Fruit fly (Drosophila melanogaster) whole organism, prepupa: ENCODE measurements around the gene Mgat4a.

Source experiments
- CG11294 ChIP-seq: fragments of 200-800 bp; sonication (Bioruptor generic); IDR thresholded peaks from 2 replicates; pipeline ENCODE4 v1.3.6; 2022; ENCODE audit warnings: missing biosample characterization, missing genetic modification characterization
- CG11762 ChIP-seq: fragments of 200-800 bp; sonication (Bioruptor generic); optimal IDR thresholded peaks from 3 replicates; lab custom pipeline; 2016; ENCODE audit warnings: missing biosample characterization, missing genetic modification characterization; ENCODE audit not compliant: insufficient read depth
- CG11902 ChIP-seq: fragments of 200-800 bp; sonication (Bioruptor generic); optimal IDR thresholded peaks from 3 replicates; lab custom pipeline; 2016; ENCODE audit warnings: missing biosample characterization, missing genetic modification characterization
- CG15336 ChIP-seq: fragments of 200-800 bp; sonication (Bioruptor generic); IDR thresholded peaks from 2 replicates; pipeline ENCODE4 v1.3.6; 2022; ENCODE audit warnings: missing biosample characterization, missing genetic modification characterization
- CG1621 ChIP-seq: fragments of 200-800 bp; sonication (Bioruptor generic); optimal IDR thresholded peaks from 3 replicates; lab custom pipeline; 2018; ENCODE audit warnings: missing biosample characterization, mild to moderate bottlenecking, missing genetic modification characterization
- CG16779 ChIP-seq: fragments of 200-800 bp; sonication (Bioruptor generic); optimal IDR thresholded peaks from 3 replicates; lab custom pipeline; 2017; ENCODE audit warnings: missing biosample characterization, mild to moderate bottlenecking, missing genetic modification characterization
- CG3032 ChIP-seq: fragments of 200-800 bp; optimal IDR thresholded peaks from 2 replicates; lab custom pipeline; 2019; ENCODE audit warnings: missing biosample characterization, mild to moderate bottlenecking, missing genetic modification characterization, moderate library complexity
- CG31627 ChIP-seq: fragments of 200-800 bp; sonication (Bioruptor generic); optimal IDR thresholded peaks from 3 replicates; lab custom pipeline; 2016; ENCODE audit warnings: missing biosample characterization, missing genetic modification characterization
- CG34406 ChIP-seq: fragments of 200-800 bp; sonication (Bioruptor generic); optimal IDR thresholded peaks from 3 replicates; lab custom pipeline; 2016; ENCODE audit warnings: missing biosample characterization, missing genetic modification characterization
- CG3919 ChIP-seq: fragments of 200-800 bp; sonication (Bioruptor generic); optimal IDR thresholded peaks from 3 replicates; lab custom pipeline; 2016; ENCODE audit warnings: missing biosample characterization, missing genetic modification characterization
- CG6163 ChIP-seq: fragments of 200-800 bp; sonication (Bioruptor generic); IDR thresholded peaks from 3 replicates; pipeline ENCODE4 v1.3.6; 2022; ENCODE audit warnings: missing biosample characterization, missing genetic modification characterization
- CG6276 ChIP-seq: fragments of 200-800 bp; sonication (Bioruptor generic); optimal IDR thresholded peaks from 2 replicates; lab custom pipeline; 2017; ENCODE audit warnings: missing biosample characterization, mild to moderate bottlenecking, missing genetic modification characterization
- CG6792 ChIP-seq: fragments of 200-800 bp; sonication (Bioruptor generic); optimal IDR thresholded peaks from 3 replicates; lab custom pipeline; 2016; ENCODE audit warnings: missing biosample characterization, missing genetic modification characterization
- CG6808 ChIP-seq: fragments of 200-800 bp; sonication (Bioruptor generic); optimal IDR thresholded peaks from 3 replicates; lab custom pipeline; 2017; ENCODE audit warnings: missing biosample characterization, missing genetic modification characterization, mild to moderate bottlenecking, moderate library complexity, missing genetic modification reagents
- CG6854 ChIP-seq: fragments of 200-800 bp; sonication (Bioruptor generic); optimal IDR thresholded peaks from 2 replicates; lab custom pipeline; 2017; ENCODE audit warnings: missing biosample characterization, mild to moderate bottlenecking, missing genetic modification characterization
- CG8319 ChIP-seq: fragments of 200-800 bp; sonication (Bioruptor generic); optimal IDR thresholded peaks from 3 replicates; lab custom pipeline; 2016; ENCODE audit warnings: missing biosample characterization, missing genetic modification characterization
- Eip75B ChIP-seq: fragments of 200-800 bp; sonication (Bioruptor generic); optimal IDR thresholded peaks from 3 replicates; lab custom pipeline; 2016; ENCODE audit warnings: missing biosample characterization, missing genetic modification characterization
- Eip78C ChIP-seq: fragments of 200-800 bp; sonication (Bioruptor generic); peaks from one replicate; lab custom pipeline; 2016; ENCODE audit warnings: missing biosample characterization, missing genetic modification characterization
- Eip93F ChIP-seq: fragments of 200-800 bp; sonication (Bioruptor generic); optimal IDR thresholded peaks from 2 replicates; lab custom pipeline; 2016; ENCODE audit warnings: missing biosample characterization, mild to moderate bottlenecking, missing genetic modification characterization
- Ets21C ChIP-seq: fragments of 200-800 bp; sonication (Bioruptor generic); optimal IDR thresholded peaks from 3 replicates; lab custom pipeline; 2016; ENCODE audit warnings: missing biosample characterization, missing genetic modification characterization
- Gug ChIP-seq: fragments of 200-800 bp; sonication (Bioruptor generic); IDR thresholded peaks from 2 replicates; pipeline ENCODE4 v1.3.6; 2022; ENCODE audit warnings: missing biosample characterization, missing genetic modification characterization
- Met ChIP-seq: fragments of 200-800 bp; sonication (Bioruptor generic); optimal IDR thresholded peaks from 3 replicates; lab custom pipeline; 2016; ENCODE audit warnings: missing biosample characterization, missing genetic modification characterization
- OdsH ChIP-seq: fragments of 200-800 bp; sonication (Bioruptor generic); optimal IDR thresholded peaks from 3 replicates; lab custom pipeline; 2016; ENCODE audit warnings: missing biosample characterization, missing genetic modification characterization
- Smox ChIP-seq: fragments of 200-800 bp; sonication (Bioruptor generic); optimal IDR thresholded peaks from 3 replicates; lab custom pipeline; 2016; ENCODE audit warnings: missing biosample characterization, missing genetic modification characterization
- Sox102F ChIP-seq: fragments of 200-800 bp; sonication (Bioruptor generic); optimal IDR thresholded peaks from 2 replicates; lab custom pipeline; 2016; ENCODE audit warnings: missing biosample characterization, mild to moderate bottlenecking, missing genetic modification characterization
- Sox14 ChIP-seq: fragments of 200-800 bp; sonication (Bioruptor generic); optimal IDR thresholded peaks from 3 replicates; lab custom pipeline; 2016; ENCODE audit warnings: missing biosample characterization, missing genetic modification characterization
- Sox15 ChIP-seq: fragments of 200-800 bp; sonication (Bioruptor generic); optimal IDR thresholded peaks from 3 replicates; lab custom pipeline; 2016; ENCODE audit warnings: missing biosample characterization, missing genetic modification characterization
- eg ChIP-seq: fragments of 200-800 bp; sonication (Bioruptor generic); IDR thresholded peaks from 3 replicates; pipeline ENCODE4 v1.3.6; 2022; ENCODE audit warnings: missing biosample characterization, missing genetic modification characterization
- fd59A ChIP-seq: fragments of 200-800 bp; sonication (Bioruptor generic); optimal IDR thresholded peaks from 2 replicates; lab custom pipeline; 2017; ENCODE audit warnings: missing biosample characterization, mild to moderate bottlenecking, missing genetic modification characterization, missing genetic modification reagents
- fkh ChIP-seq: fragments of 200-800 bp; sonication (Bioruptor generic); optimal IDR thresholded peaks from 3 replicates; lab custom pipeline; 2017; ENCODE audit warnings: missing biosample characterization, mild to moderate bottlenecking, missing genetic modification characterization, moderate library complexity
- lz ChIP-seq: fragments of 200-800 bp; sonication (Bioruptor generic); optimal IDR thresholded peaks from 3 replicates; lab custom pipeline; 2016; ENCODE audit warnings: missing biosample characterization, missing genetic modification characterization
- net ChIP-seq: fragments of 200-800 bp; sonication (Bioruptor generic); optimal IDR thresholded peaks from 3 replicates; lab custom pipeline; 2016; ENCODE audit warnings: missing biosample characterization, missing genetic modification characterization
- spab ChIP-seq: fragments of 200-800 bp; sonication (Bioruptor generic); optimal IDR thresholded peaks from 2 replicates; lab custom pipeline; 2017; ENCODE audit warnings: missing biosample characterization, mild to moderate bottlenecking, missing genetic modification characterization, missing genetic modification reagents
- ss ChIP-seq, 2 experiments: fragments of 200-800 bp; sonication (Bioruptor generic); optimal IDR thresholded peaks; 2 replicates in 1 of 2; 3 replicates in 1 of 2; lab custom pipeline; 2017 to 2018; ENCODE audit warnings: mild to moderate bottlenecking in 2 of 2, missing biosample characterization in 2 of 2, missing genetic modification characterization in 2 of 2, moderate library complexity in 1 of 2
- svp ChIP-seq: fragments of 200-800 bp; sonication (Bioruptor generic); peaks from one replicate; lab custom pipeline; 2016; ENCODE audit warnings: missing biosample characterization, missing genetic modification characterization
- vri ChIP-seq: fragments of 200-800 bp; sonication (Bioruptor generic); optimal IDR thresholded peaks from 3 replicates; lab custom pipeline; 2016; ENCODE audit warnings: missing biosample characterization, mild to moderate bottlenecking, missing genetic modification characterization

The Mgat4a gene

DNA sequence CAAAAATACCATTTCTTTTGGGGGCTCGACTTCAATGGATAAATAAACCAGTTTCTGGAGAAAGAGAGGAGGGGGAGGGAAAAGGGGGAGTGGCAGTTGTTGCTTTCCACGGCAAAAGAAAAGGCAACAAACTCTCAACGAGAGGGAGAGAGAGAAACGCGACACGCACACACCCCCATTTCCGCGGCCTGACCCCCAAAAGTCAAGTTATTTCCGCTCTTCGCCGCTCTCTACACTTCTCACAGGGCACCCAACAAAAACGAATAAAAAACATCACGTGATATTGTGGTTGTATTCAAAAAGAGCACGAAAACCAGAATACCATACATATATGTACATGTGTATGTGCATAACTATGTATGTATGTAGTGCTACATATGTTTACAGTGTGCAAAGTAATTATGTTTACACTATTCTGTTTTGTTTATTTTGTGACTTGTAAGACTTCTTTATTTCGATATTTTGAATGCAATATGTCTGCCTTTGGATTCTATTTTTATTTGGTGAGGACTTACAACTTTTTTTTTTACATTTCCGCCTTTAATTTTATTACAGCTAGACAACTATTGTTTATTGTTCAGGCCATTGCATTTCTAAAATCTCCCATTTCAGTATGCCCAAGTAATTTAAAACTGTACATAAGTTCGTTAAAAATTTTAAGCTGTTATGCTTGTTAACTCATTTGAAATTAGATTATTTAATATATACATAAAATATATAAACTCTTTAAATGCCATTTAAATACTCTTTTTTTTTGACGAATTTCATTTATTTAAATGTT lies 19.4 kb downstream of the Mgat4a start (continued):
- TF ChIP-seq CG31627 (GFP tag; lab: Kevin White, UChicago) (peak; percentile 57), CG34406 (GFP tag; lab: Kevin White, UChicago) (peak; percentile 72), Sox102F (GFP tag; lab: Kevin White, UChicago) (peak; percentile 38), CG1621 (tag; lab: Kevin White, UChicago) (peak; percentile 43), Met (GFP tag; lab: Kevin White, UChicago) (peak; percentile 61), fd59A (GFP tag; lab: Kevin White, UChicago) (no peak), Sox14 (peak; percentile 54), net (GFP tag; lab: Kevin White, UChicago) (peak; percentile 56), eg (GFP tag; lab: Robert Waterston, UW) (peak; percentile 68), spab (peak; percentile 40), Eip75B (GFP tag; lab: Kevin White, UChicago) (peak; percentile 62), CG8319 (GFP tag; lab: Kevin White, UChicago) (peak; percentile 55), Sox15 (GFP tag; lab: Kevin White, UChicago) (peak; percentile 53), CG3032 (tag; lab: Kevin White, UChicago) (peak; percentile 39), CG11294 (GFP tag; lab: Robert Waterston, UW) (no peak)
- TF ChIP-seq, all 60 proteins: peak for 52

DNA sequence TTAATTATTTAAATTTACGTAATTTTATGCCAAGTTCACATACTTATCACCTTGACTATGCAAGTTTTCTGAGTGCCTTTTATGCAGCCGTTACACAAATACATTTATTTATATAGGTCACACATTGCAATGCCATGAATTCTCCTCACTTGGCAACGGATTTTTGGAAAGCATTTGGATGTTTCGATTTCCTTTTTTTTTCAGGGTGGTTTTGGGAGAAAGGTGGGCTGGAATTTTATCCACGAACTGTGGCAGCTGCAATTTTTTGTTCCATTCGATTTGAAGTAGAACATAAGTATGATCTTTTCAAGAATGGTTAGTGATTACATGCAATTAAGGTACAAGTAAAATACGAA lies 20.0 kb downstream of the Mgat4a start:
- TF ChIP-seq CG6163 (GFP tag; lab: Robert Waterston, UW) (no peak), CG1621 (tag; lab: Kevin White, UChicago) (no peak), svp (GFP tag; lab: Kevin White, UChicago) (no peak), lz (GFP tag; lab: Kevin White, UChicago) (no peak), CG6808 (no peak), CG6276 (GFP tag; lab: Kevin White, UChicago) (no peak), Ets21C (GFP tag; lab: Kevin White, UChicago) (no peak), OdsH (GFP tag; lab: Kevin White, UChicago) (no peak), Met (GFP tag; lab: Kevin White, UChicago) (no peak), Smox (GFP tag; lab: Kevin White, UChicago) (no peak), CG15336 (GFP tag; lab: Robert Waterston, UW) (no peak), CG11762 (GFP tag; lab: Kevin White, UChicago) (no peak)

DNA sequence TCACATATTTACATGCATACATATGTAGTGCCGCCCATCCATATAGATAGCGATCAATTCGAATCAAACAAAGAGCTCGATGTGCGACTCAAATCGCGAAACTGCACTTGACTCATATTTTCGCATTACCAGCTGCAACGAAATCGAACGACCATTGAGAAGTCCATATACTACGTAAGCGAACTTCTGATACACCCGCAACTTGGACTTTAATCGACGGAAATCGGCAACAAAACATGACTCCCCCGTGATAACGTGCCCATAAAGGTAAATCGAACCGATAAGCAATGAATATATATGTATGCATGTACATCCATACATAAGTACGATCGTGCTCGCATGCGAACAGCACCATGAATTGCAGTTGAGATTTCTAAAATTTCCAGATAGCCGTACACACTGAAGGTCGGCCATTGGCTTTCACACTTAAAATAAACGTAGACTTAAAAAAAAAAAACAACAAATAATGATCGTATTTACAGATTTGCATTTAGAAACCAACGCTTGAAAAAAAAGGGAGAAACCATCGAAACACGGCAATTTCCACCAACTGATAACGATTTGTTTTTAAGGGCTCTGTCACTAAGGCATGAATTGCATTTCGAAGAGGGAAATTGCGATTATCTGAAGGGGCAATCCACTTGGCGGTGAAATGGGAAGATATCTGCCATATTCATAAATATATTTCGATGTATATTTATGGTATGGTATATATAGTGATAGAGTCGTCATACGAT lies 21.0 kb downstream of the Mgat4a start:
- peak; percentile 13 for TF ChIP-seq CG6808
- no peak for TF ChIP-seq fkh (GFP tag; lab: Kevin White, UChicago)
- no peak for TF ChIP-seq Gug (GFP tag; lab: Robert Waterston, UW)
- TF ChIP-seq CG6854 (GFP tag; lab: Kevin White, UChicago): peak; percentile 48
- TF ChIP-seq vri (GFP tag; lab: Kevin White, UChicago): peak; percentile 43
- no peak for TF ChIP-seq CG3919 (GFP tag; lab: Kevin White, UChicago)
- peak; percentile 12 to 19 for TF ChIP-seq ss (GFP tag; optimal IDR thresholded peaks at IDR 0.05; lab: Kevin White, UChicago)
- no peak for TF ChIP-seq CG16779 (tag; lab: Kevin White, UChicago)
- peak; percentile 70 for TF ChIP-seq svp (GFP tag; lab: Kevin White, UChicago)
- no peak for TF ChIP-seq Sox15 (GFP tag; lab: Kevin White, UChicago)
- no peak for TF ChIP-seq CG8319 (GFP tag; lab: Kevin White, UChicago)
- no peak for TF ChIP-seq CG11902
- TF ChIP-seq Eip78C (GFP tag; lab: Kevin White, UChicago): peak; percentile 66
- peak; percentile 56 for TF ChIP-seq Eip93F (GFP tag; lab: Kevin White, UChicago)
- no peak for TF ChIP-seq CG6792
